Worm (Caenorhabditis elegans): ENCODE measurements around the gene F55B11.6.

The F55B11.6 gene

DNA sequence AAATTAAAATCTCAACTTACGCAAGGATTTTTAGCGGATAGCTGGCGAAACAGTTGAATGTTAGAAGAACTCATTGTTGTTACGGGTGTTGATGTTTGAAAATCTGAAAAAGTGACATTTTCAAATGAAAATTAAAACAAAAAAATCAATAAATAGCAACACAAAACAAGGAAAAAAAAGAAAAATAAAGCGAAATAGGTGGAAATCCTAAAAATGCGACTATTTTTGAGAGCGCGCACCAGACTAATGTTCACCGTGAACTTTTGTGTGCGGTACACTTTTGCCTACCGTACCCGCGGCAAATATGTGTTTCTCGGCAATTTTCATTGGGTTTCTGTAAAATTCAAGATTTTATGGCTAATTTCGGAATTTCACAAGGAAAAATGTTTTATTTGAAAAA lies at the start of gene F55B11.6:
TSS of gene F55B11.6 (minus strand) at position 101 of the 400 bp plus-strand sequence.
- no peak for TF ChIP-seq tbp1 (GFP tag; optimal IDR thresholded peaks at IDR 0.05)
- no peak for TF ChIP-seq K12H6.12 (tag; optimal IDR thresholded peaks at IDR 0.05)
- TF ChIP-seq sdz-38 (tag; optimal IDR thresholded peaks at IDR 0.05): no peak
- no peak for TF ChIP-seq F52B5.7 (tag; optimal IDR thresholded peaks at IDR 0.05)
- no peak for TF ChIP-seq sea-2 (GFP tag; IDR thresholded peaks at IDR 0.05)
- no peak for TF ChIP-seq ceh-91 (GFP tag; IDR thresholded peaks at IDR 0.05)
- TF ChIP-seq nhr-179 (tag; optimal IDR thresholded peaks at IDR 0.05): no peak
- no peak for TF ChIP-seq nfya-1 (tag; optimal IDR thresholded peaks at IDR 0.05; ENCODE audit: borderline replicate concordance, insufficient read depth)
- TF ChIP-seq nfya-2 (GFP tag; IDR thresholded peaks at IDR 0.05): no peak
- TF ChIP-seq F57C9.4 (tag; optimal IDR thresholded peaks at IDR 0.05): no peak
- no peak for TF ChIP-seq nhr-120 (GFP tag; IDR thresholded peaks at IDR 0.05)
- TF ChIP-seq rec-8 (tag; optimal IDR thresholded peaks at IDR 0.05): no peak
- no peak for TF ChIP-seq repo-1 (tag; optimal IDR thresholded peaks at IDR 0.05)
- no peak for TF ChIP-seq madf-3 (GFP tag; IDR thresholded peaks at IDR 0.05)

DNA sequence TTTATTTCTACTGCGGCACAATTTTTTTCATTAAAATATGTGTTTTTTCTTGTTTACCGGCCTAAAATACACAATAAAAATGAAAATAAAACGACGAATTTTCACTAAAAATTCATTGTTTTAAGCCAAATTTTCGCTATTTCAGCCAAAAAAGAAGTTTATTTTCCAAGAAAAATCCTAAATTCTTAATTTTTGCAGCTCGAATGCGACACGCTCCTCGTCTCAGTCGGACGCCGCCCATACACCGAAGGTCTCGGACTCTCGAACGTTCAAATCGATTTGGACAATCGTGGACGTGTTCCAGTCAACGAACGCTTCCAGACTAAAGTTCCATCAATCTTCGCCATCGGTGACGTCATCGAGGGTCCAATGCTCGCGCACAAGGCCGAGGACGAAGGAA lies 49.0 kb upstream of the F55B11.6 start:
- TF ChIP-seq mel-28 (tag; optimal IDR thresholded peaks at IDR 0.05; ENCODE audit: borderline replicate concordance) (no peak), F57C9.4 (tag; optimal IDR thresholded peaks at IDR 0.05) (no peak), let-607 (tag; optimal IDR thresholded peaks at IDR 0.05) (no peak), snpc-4 (GFP tag; optimal IDR thresholded peaks at IDR 0.05) (no peak), snpc-4 (tag; optimal IDR thresholded peaks at IDR 0.05) (peak in 1 of 4 experiments; percentile 57), attf-6 (GFP tag; IDR thresholded peaks at IDR 0.05) (peak; percentile 55), madf-6 (GFP tag; IDR thresholded peaks at IDR 0.05) (peak; percentile 32; the same call in 1 of the 2 replicates), lsl-1 (GFP tag; optimal IDR thresholded peaks at IDR 0.05) (no peak), C06A6.2 (GFP tag; conservative IDR thresholded peaks at IDR 0.05) (no peak), rcor-1 (GFP tag; IDR thresholded peaks at IDR 0.05) (no peak), cebp-2 (GFP tag; IDR thresholded peaks at IDR 0.05) (0 out of 2 replicates have a peak, but pooled peaks have one; percentile 23), madf-8 (GFP tag; conservative IDR thresholded peaks at IDR 0.05) (no peak)

DNA sequence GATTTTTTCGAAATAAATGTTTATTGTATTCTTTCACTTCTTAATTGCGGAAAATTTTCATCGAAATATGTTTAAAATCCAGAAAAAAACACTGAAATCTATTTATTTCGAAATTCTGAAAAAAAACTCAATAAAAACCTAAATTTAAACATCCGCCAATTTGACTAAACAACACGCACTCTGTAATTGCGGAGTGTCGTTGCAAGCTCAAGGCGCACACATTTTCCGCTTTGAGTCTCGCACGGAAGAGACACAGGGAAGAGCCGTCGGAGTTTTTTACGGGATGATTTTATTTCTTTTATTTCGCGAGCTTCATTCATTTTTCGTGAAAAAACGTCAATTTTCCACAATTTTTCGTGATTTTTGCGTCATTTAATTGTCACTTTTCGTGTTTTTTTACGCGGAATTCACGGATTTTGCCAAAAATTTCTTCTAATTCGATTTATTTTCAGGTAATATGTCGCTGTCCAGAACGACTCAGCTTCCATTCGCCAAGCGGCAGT lies 47.1 kb upstream of the F55B11.6 start, which contains the start of gene dld-1:
TSS of gene dld-1 (plus strand) at position 453 of the 503 bp plus-strand sequence.
- TF ChIP-seq unc-130 (GFP tag; optimal IDR thresholded peaks at IDR 0.05): no peak
- peak; percentile 94 for TF ChIP-seq F49E8.2 (tag; optimal IDR thresholded peaks at IDR 0.05; ENCODE audit: insufficient read depth)
- TF ChIP-seq mcd-1 (GFP tag; IDR thresholded peaks at IDR 0.05): peak; percentile 83
- TF ChIP-seq hsf-1 (GFP tag; IDR thresholded peaks at IDR 0.05): peak; percentile 75
- peak; percentile 52 for TF ChIP-seq gei-17 (GFP tag; optimal IDR thresholded peaks at IDR 0.05)
- TF ChIP-seq dpl-1 (GFP tag; optimal IDR thresholded peaks at IDR 0.05): peak; percentile 92
- no peak for TF ChIP-seq sea-2 (GFP tag; IDR thresholded peaks at IDR 0.05)
- peak; percentile 87 for TF ChIP-seq ekl-4 (GFP tag; IDR thresholded peaks at IDR 0.05)
- TF ChIP-seq tbp1 (GFP tag; optimal IDR thresholded peaks at IDR 0.05): peak; percentile 79
- no peak for TF ChIP-seq F10E7.11 (tag; optimal IDR thresholded peaks at IDR 0.05)
- no peak for TF ChIP-seq bed-2 (GFP tag; IDR thresholded peaks at IDR 0.05)
- TF ChIP-seq nhr-80 (tag; optimal IDR thresholded peaks at IDR 0.05): peak; percentile 41
- peak; percentile 47 for TF ChIP-seq ztf-26 (tag; optimal IDR thresholded peaks at IDR 0.05)
- peak in 1 of 2 experiments; percentile 28 for TF ChIP-seq let-607 (tag; optimal IDR thresholded peaks at IDR 0.05)
- peak; percentile 75 for TF ChIP-seq ceh-91 (GFP tag; IDR thresholded peaks at IDR 0.05)
- TF ChIP-seq zfh-2 (GFP tag; conservative IDR thresholded peaks at IDR 0.05): no peak
- TF ChIP-seq lin-40 (tag; optimal IDR thresholded peaks at IDR 0.05): peak; percentile 89
- TF ChIP-seq madf-8 (GFP tag; conservative IDR thresholded peaks at IDR 0.05): peak; percentile 74
- no peak for TF ChIP-seq F39B2.1 (GFP tag; IDR thresholded peaks at IDR 0.05)
- TF ChIP-seq B0019.2 (GFP tag; conservative IDR thresholded peaks at IDR 0.05): peak; percentile 68
- TF ChIP-seq nfyb-1 (GFP tag; IDR thresholded peaks at IDR 0.05): peak; percentile 83
- no peak for TF ChIP-seq Y67H2A.10 (GFP tag; conservative IDR thresholded peaks at IDR 0.05)
- TF ChIP-seq hlh-26 (GFP tag; conservative IDR thresholded peaks at IDR 0.05): no peak
- TF ChIP-seq mel-28 (tag; optimal IDR thresholded peaks at IDR 0.05; ENCODE audit: borderline replicate concordance): no peak
- TF ChIP-seq nfya-2 (GFP tag; IDR thresholded peaks at IDR 0.05): no peak
- TF ChIP-seq ceh-27 (GFP tag; optimal IDR thresholded peaks at IDR 0.05): peak; percentile 86
- peak; percentile 95 for TF ChIP-seq snpc-1.3 (tag; optimal IDR thresholded peaks at IDR 0.05; ENCODE audit: insufficient read depth)
